Fruit fly (Drosophila melanogaster): Measurements from ENCODE around the gene U2af38.
A peak's percentile ranks its signal among the peaks of the same experiment; 100 is the strongest.

U2af38 gene

dm6 chr2L:292301-292700 lies 2.2 kb downstream of the U2af38 start, which contains the start of gene CG11562 (continued):
- TF ChIP-seq da (GFP tag; optimal IDR thresholded peaks at IDR 0.05) (no peak), Aef1 (GFP tag; IDR thresholded peaks at IDR 0.05) (no peak), CG12219 (GFP tag; optimal IDR thresholded peaks at IDR 0.05) (no peak), CG18619 (GFP tag; optimal IDR thresholded peaks at IDR 0.05) (no peak), BtbVII (GFP tag; optimal IDR thresholded peaks at IDR 0.05) (no peak), CG15514 (GFP tag; optimal IDR thresholded peaks at IDR 0.05) (peak; percentile 63), CG8089 (GFP tag; optimal IDR thresholded peaks at IDR 0.05) (no peak), CG9797 (GFP tag; optimal IDR thresholded peaks at IDR 0.05) (peak; percentile 62), Dll (GFP tag; IDR thresholded peaks at IDR 0.05; ENCODE audit: partially characterized antibody) (peak; percentile 53; the same call in 1 of the 4 replicates), CG1529 (GFP tag; optimal IDR thresholded peaks at IDR 0.05) (no peak), CG30431 (GFP tag; optimal IDR thresholded peaks at IDR 0.05) (no peak), CG5180 (GFP tag; optimal IDR thresholded peaks at IDR 0.05) (no peak), Chrac-16 (GFP tag; optimal IDR thresholded peaks at IDR 0.05) (no peak), Jarid2 (GFP tag; optimal IDR thresholded peaks at IDR 0.05) (no peak), ara (GFP tag; IDR thresholded peaks at IDR 0.05) (no peak), CG5245 (GFP tag; optimal IDR thresholded peaks at IDR 0.05) (no peak), Sry-δ (GFP tag; optimal IDR thresholded peaks at IDR 0.05) (peak; percentile 7), Lim3 (GFP tag; IDR thresholded peaks at IDR 0.05) (no peak), CG13296 (GFP tag; optimal IDR thresholded peaks at IDR 0.05) (no peak), CG1602 (GFP tag; optimal IDR thresholded peaks at IDR 0.05) (no peak), CG18476 (GFP tag; optimal IDR thresholded peaks at IDR 0.05) (no peak), CG7839 (tag; optimal IDR thresholded peaks at IDR 0.05) (no peak), CG10274 (GFP tag; optimal IDR thresholded peaks at IDR 0.05) (no peak), CG16815 (GFP tag; optimal IDR thresholded peaks at IDR 0.05) (no peak), CG17385 (GFP tag; optimal IDR thresholded peaks at IDR 0.05) (no peak), E2f1 (GFP tag; IDR thresholded peaks at IDR 0.05) (no peak), CG10321 (GFP tag; IDR thresholded peaks at IDR 0.05) (no peak), Hey (tag; optimal IDR thresholded peaks at IDR 0.05) (no peak), CG9876 (GFP tag; optimal IDR thresholded peaks at IDR 0.05) (no peak), GATAe (GFP tag; conservative IDR thresholded peaks at IDR 0.05) (no peak), gcm2 (GFP tag; optimal IDR thresholded peaks at IDR 0.05) (no peak), CG32532 (GFP tag; IDR thresholded peaks at IDR 0.05) (no peak), CG8359 (GFP tag; optimal IDR thresholded peaks at IDR 0.05; ENCODE audit: borderline replicate concordance) (no peak), gsb (GFP tag; IDR thresholded peaks at IDR 0.05) (no peak), tx (GFP tag; optimal IDR thresholded peaks at IDR 0.05) (no peak), CG11398 (GFP tag; optimal IDR thresholded peaks at IDR 0.05) (no peak), ranshi (GFP tag; IDR thresholded peaks at IDR 0.05) (no peak), Taf1 (GFP tag; IDR thresholded peaks at IDR 0.05) (no peak), Ets97D (GFP tag; optimal IDR thresholded peaks at IDR 0.05) (no peak), CG12299 (tag; optimal IDR thresholded peaks at IDR 0.05) (no peak), CG6254 (GFP tag; optimal IDR thresholded peaks at IDR 0.05) (no peak), CG10431 (GFP tag; optimal IDR thresholded peaks at IDR 0.05) (no peak), HmgZ (tag; optimal IDR thresholded peaks at IDR 0.05) (peak; percentile 27), Mad (GFP tag; optimal IDR thresholded peaks at IDR 0.05) (no peak), Oli (tag; optimal IDR thresholded peaks at IDR 0.05) (no peak), HLH54F (GFP tag; optimal IDR thresholded peaks at IDR 0.05) (no peak), CG7963 (GFP tag; IDR thresholded peaks at IDR 0.05; ENCODE audit: partially characterized antibody) (no peak), CG34224 (GFP tag; IDR thresholded peaks at IDR 0.05; ENCODE audit: partially characterized antibody) (no peak), pzg (GFP tag; optimal IDR thresholded peaks at IDR 0.05) (peak; percentile 63), CG15696 (tag; optimal IDR thresholded peaks at IDR 0.05) (no peak), luna (GFP tag; optimal IDR thresholded peaks at IDR 0.05) (no peak), dysf (GFP tag; IDR thresholded peaks at IDR 0.05) (no peak)
